Worm (Caenorhabditis elegans) whole organism, L1 larva: ENCODE measurements around the gene srd-30.

Experiments used
- C04F5.9 ChIP-seq: sonication (generic microtip); optimal IDR thresholded peaks from 2 replicates; lab custom pipeline; 2016; ENCODE audit warnings: missing genetic modification characterization, missing compliant biosample characterization
- C16A3.4 ChIP-seq: fragments of 150-350 bp; optimal IDR thresholded peaks from 2 replicates; lab custom pipeline; 2014; ENCODE audit warnings: missing biosample characterization, missing genetic modification characterization
- C34B4.2 ChIP-seq: sonication (generic microtip); optimal IDR thresholded peaks from 2 replicates; lab custom pipeline; 2017; ENCODE audit warnings: mild to moderate bottlenecking, missing genetic modification characterization, missing compliant biosample characterization
- alr-1 ChIP-seq: fragments of 200-800 bp; sonication (Bioruptor generic); optimal IDR thresholded peaks from 2 replicates; lab custom pipeline; 2018; ENCODE audit warnings: borderline replicate concordance, mild to moderate bottlenecking, missing genetic modification characterization, missing compliant biosample characterization
- aly-2 ChIP-seq: fragments of 150-350 bp; optimal IDR thresholded peaks from 2 replicates; lab custom pipeline; 2014; ENCODE audit warnings: missing biosample characterization, missing genetic modification characterization
- blmp-1 ChIP-seq: fragments of 150-350 bp; optimal IDR thresholded peaks from 2 replicates; lab custom pipeline; 2014; ENCODE audit warnings: missing biosample characterization, missing genetic modification characterization
- ceh-63 ChIP-seq: fragments of 200-800 bp; sonication (Bioruptor generic); optimal IDR thresholded peaks from 2 replicates; lab custom pipeline; 2018; ENCODE audit warnings: mild to moderate bottlenecking, missing genetic modification characterization, missing compliant biosample characterization
- ceh-8 ChIP-seq: fragments of 200-800 bp; sonication (Bioruptor generic); optimal IDR thresholded peaks from 2 replicates; lab custom pipeline; 2018; ENCODE audit warnings: mild to moderate bottlenecking, missing genetic modification characterization, moderate library complexity, missing compliant biosample characterization
- ceh-82 ChIP-seq, 3 experiments: fragments of 150-350 bp in 1 of 3; sonication (generic microtip) in 2 of 3; optimal IDR thresholded peaks; 2 replicates each; lab custom pipeline; 2014 to 2017; ENCODE audit warnings: missing biosample characterization in 3 of 3, missing genetic modification characterization in 3 of 3
- ceh-88 ChIP-seq: fragments of 200-800 bp; sonication (Bioruptor generic); IDR thresholded peaks from 2 replicates; pipeline ENCODE4 v1.3.6; 2022; ENCODE audit warnings: missing genetic modification characterization, missing compliant biosample characterization
- ceh-90 ChIP-seq: sonication (generic microtip); optimal IDR thresholded peaks from 2 replicates; lab custom pipeline; 2016; ENCODE audit warnings: missing genetic modification characterization, missing compliant biosample characterization
- ces-1 ChIP-seq: fragments of 150-350 bp; optimal IDR thresholded peaks from 2 replicates; lab custom pipeline; 2014; ENCODE audit warnings: missing biosample characterization, missing genetic modification reagents, missing genetic modification characterization
- dpl-1 ChIP-seq, 3 experiments: fragments of 150-350 bp in 2 of 3; sonication (generic microtip) in 1 of 3; optimal IDR thresholded peaks; 2 replicates each; lab custom pipeline; 2014 to 2017; ENCODE audit warnings: missing biosample characterization in 3 of 3, missing genetic modification characterization in 3 of 3, missing genetic modification reagents in 3 of 3
- efl-3 ChIP-seq: fragments of 200-800 bp; sonication (Bioruptor generic); optimal IDR thresholded peaks from 2 replicates; lab custom pipeline; 2018; ENCODE audit warnings: mild to moderate bottlenecking, missing genetic modification characterization, missing compliant biosample characterization
- egl-13 ChIP-seq: sonication (generic microtip); optimal IDR thresholded peaks from 2 replicates; lab custom pipeline; 2016; ENCODE audit warnings: missing genotype, missing genetic modification reagents, missing genetic modification characterization, missing compliant biosample characterization
- egl-27 ChIP-seq, 2 experiments: fragments of 150-350 bp in 1 of 2; sonication (generic microtip); optimal IDR thresholded peaks; 3 replicates each; lab custom pipeline; 2017 to 2018; ENCODE audit warnings: missing biosample characterization in 2 of 2, missing genetic modification characterization in 2 of 2, missing genetic modification reagents in 2 of 2
- elt-3 ChIP-seq, 6 experiments: fragments of 150-350 bp in 1 of 6; sonication (generic microtip); optimal IDR thresholded peaks; 2 replicates each; lab custom pipeline; 2017 to 2018; ENCODE audit warnings: missing biosample characterization in 6 of 6, missing genetic modification characterization in 6 of 6, inconsistent platforms in 1 of 6
- ets-5 ChIP-seq: fragments of 200-800 bp; sonication (Bioruptor generic); IDR thresholded peaks from 2 replicates; pipeline ENCODE4 v1.3.6; 2022; ENCODE audit warnings: missing genetic modification characterization, missing compliant biosample characterization
- fkh-10 ChIP-seq: sonication (generic microtip); optimal IDR thresholded peaks from 2 replicates; lab custom pipeline; 2017; ENCODE audit warnings: missing biosample characterization, missing genetic modification reagents, missing genetic modification characterization
- fkh-8 ChIP-seq: sonication (generic microtip); optimal IDR thresholded peaks from 2 replicates; lab custom pipeline; 2016; ENCODE audit warnings: mild to moderate bottlenecking, missing genetic modification characterization, missing compliant biosample characterization
- hlh-17 ChIP-seq: fragments of 200-800 bp; sonication (Bioruptor generic); optimal IDR thresholded peaks from 2 replicates; lab custom pipeline; 2018; ENCODE audit warnings: missing genetic modification characterization, mild to moderate bottlenecking, missing compliant biosample characterization, moderate library complexity, borderline replicate concordance
- hlh-4 ChIP-seq: sonication (generic microtip); optimal IDR thresholded peaks from 2 replicates; lab custom pipeline; 2016; ENCODE audit warnings: mild to moderate bottlenecking, missing genetic modification characterization, missing compliant biosample characterization
- hpl-2 ChIP-seq: fragments of 150-350 bp; optimal IDR thresholded peaks from 2 replicates; lab custom pipeline; 2014; ENCODE audit warnings: missing biosample characterization, missing genetic modification reagents, missing genetic modification characterization
- irx-1 ChIP-seq: sonication (generic microtip); optimal IDR thresholded peaks from 2 replicates; lab custom pipeline; 2016; ENCODE audit warnings: missing genetic modification characterization, missing compliant biosample characterization
- lin-13 ChIP-seq: fragments of 150-350 bp; optimal IDR thresholded peaks from 2 replicates; lab custom pipeline; 2014; ENCODE audit warnings: missing biosample characterization, missing genetic modification reagents, missing genetic modification characterization
- lir-3 ChIP-seq: sonication (generic microtip); optimal IDR thresholded peaks from 2 replicates; lab custom pipeline; 2016; ENCODE audit warnings: mild to moderate bottlenecking, missing genetic modification characterization, moderate library complexity, missing compliant biosample characterization; ENCODE audit not compliant: poor library complexity
- lsy-2 ChIP-seq, 2 experiments: fragments of 150-350 bp; optimal IDR thresholded peaks; 2 replicates each; lab custom pipeline; 2014; ENCODE audit warnings: missing biosample characterization in 2 of 2, missing genetic modification characterization in 2 of 2
- mab-9 ChIP-seq: fragments of 200-800 bp; sonication (Bioruptor generic); IDR thresholded peaks from 2 replicates; pipeline ENCODE4 v1.3.6; 2022; ENCODE audit warnings: missing genetic modification reagents, missing genetic modification characterization, missing compliant biosample characterization
- mdl-1 ChIP-seq, 2 experiments: fragments of 150-350 bp; optimal IDR thresholded peaks; 2 replicates each; lab custom pipeline; 2014 to 2017; ENCODE audit warnings: missing biosample characterization in 2 of 2, missing genetic modification characterization in 2 of 2, inconsistent platforms in 1 of 2
- mep-1 ChIP-seq: fragments of 150-350 bp; optimal IDR thresholded peaks from 2 replicates; lab custom pipeline; 2014; ENCODE audit warnings: missing biosample characterization, missing genetic modification characterization
- nhr-11 ChIP-seq: fragments of 150-350 bp; optimal IDR thresholded peaks from 2 replicates; lab custom pipeline; 2014; ENCODE audit warnings: missing biosample characterization, missing genetic modification characterization
- nhr-12 ChIP-seq: sonication (generic microtip); optimal IDR thresholded peaks from 2 replicates; lab custom pipeline; 2017; ENCODE audit warnings: missing biosample characterization, missing genetic modification characterization
- nhr-19 ChIP-seq: fragments of 200-800 bp; sonication (Bioruptor generic); conservative IDR thresholded peaks from 2 replicates; pipeline ENCODE4 v1.3.6; 2022; ENCODE audit warnings: missing genetic modification characterization, missing compliant biosample characterization
- nhr-20 ChIP-seq: sonication (generic microtip); optimal IDR thresholded peaks from 2 replicates; lab custom pipeline; 2016; ENCODE audit warnings: mild to moderate bottlenecking, missing genetic modification characterization, missing compliant biosample characterization
- nhr-28 ChIP-seq: fragments of 150-350 bp; optimal IDR thresholded peaks from 2 replicates; lab custom pipeline; 2014; ENCODE audit warnings: missing biosample characterization, missing genetic modification characterization
- nhr-77 ChIP-seq: fragments of 150-350 bp; optimal IDR thresholded peaks from 2 replicates; lab custom pipeline; 2014; ENCODE audit warnings: missing biosample characterization, missing genetic modification characterization
- nhr-84 ChIP-seq: sonication (generic microtip); optimal IDR thresholded peaks from 2 replicates; lab custom pipeline; 2017; ENCODE audit warnings: missing biosample characterization, missing genetic modification characterization
- nhr-85 ChIP-seq: sonication (generic microtip); peaks from one replicate; lab custom pipeline; 2016; ENCODE audit warnings: missing genetic modification characterization, inconsistent platforms, missing compliant biosample characterization
- nhr-90 ChIP-seq: sonication (generic microtip); optimal IDR thresholded peaks from 2 replicates; lab custom pipeline; 2016; ENCODE audit warnings: mild to moderate bottlenecking, missing genetic modification characterization, missing compliant biosample characterization; ENCODE audit not compliant: poor library complexity
- pag-3 ChIP-seq: sonication (generic microtip); optimal IDR thresholded peaks from 2 replicates; lab custom pipeline; 2017; ENCODE audit warnings: missing genetic modification characterization, mild to moderate bottlenecking, missing compliant biosample characterization, antibody characterized with exemption, borderline replicate concordance; ENCODE audit not compliant: insufficient read depth
- pqm-1 ChIP-seq: sonication (generic microtip); optimal IDR thresholded peaks from 3 replicates; lab custom pipeline; 2017; ENCODE audit warnings: missing biosample characterization, missing genetic modification characterization
- skn-1 ChIP-seq: fragments of 150-350 bp; optimal IDR thresholded peaks from 2 replicates; lab custom pipeline; 2014; ENCODE audit warnings: missing biosample characterization, missing genetic modification characterization
- snpc-4 ChIP-seq: fragments of 150-350 bp; optimal IDR thresholded peaks from 2 replicates; lab custom pipeline; 2014; ENCODE audit warnings: missing biosample characterization, missing genetic modification characterization
- snu-23 ChIP-seq: sonication (generic microtip); optimal IDR thresholded peaks from 2 replicates; lab custom pipeline; 2016; ENCODE audit warnings: missing genetic modification characterization, missing compliant biosample characterization
- sox-4 ChIP-seq: sonication (generic microtip); optimal IDR thresholded peaks from 2 replicates; lab custom pipeline; 2016; ENCODE audit warnings: missing genetic modification characterization, missing compliant biosample characterization
- tbx-2 ChIP-seq: sonication (generic microtip); optimal IDR thresholded peaks from 2 replicates; lab custom pipeline; 2016; ENCODE audit warnings: missing genetic modification characterization, missing compliant biosample characterization
- unc-130 ChIP-seq: fragments of 150-350 bp; optimal IDR thresholded peaks from 2 replicates; lab custom pipeline; 2017; ENCODE audit warnings: missing biosample characterization, missing genetic modification characterization, inconsistent platforms
- unc-30 ChIP-seq: sonication (generic microtip); optimal IDR thresholded peaks from 2 replicates; lab custom pipeline; 2017; ENCODE audit warnings: missing biosample characterization, missing genetic modification characterization
- unc-62 ChIP-seq: fragments of 150-350 bp; optimal IDR thresholded peaks from 2 replicates; lab custom pipeline; 2014; ENCODE audit warnings: missing biosample characterization, missing genetic modification reagents, missing genetic modification characterization
- unc-86 ChIP-seq: sonication (generic microtip); optimal IDR thresholded peaks from 2 replicates; lab custom pipeline; 2016; ENCODE audit warnings: missing genetic modification characterization, missing compliant biosample characterization
- unc-98 ChIP-seq: fragments of 200-800 bp; sonication (Bioruptor generic); IDR thresholded peaks from 2 replicates; pipeline ENCODE4 v1.3.6; 2022; ENCODE audit warnings: missing genetic modification characterization, missing compliant biosample characterization
- ztf-4 ChIP-seq: fragments of 150-350 bp; optimal IDR thresholded peaks from 2 replicates; lab custom pipeline; 2014; ENCODE audit warnings: missing biosample characterization, missing genetic modification characterization

The srd-30 gene

ce11 chrV:7580378-7580777 lies 49.2 kb upstream of the srd-30 start, which contains the start of gene ets-6 (continued):
- no peak for TF ChIP-seq hlh-17
- TF ChIP-seq, all 84 proteins: peak for 29

ce11 chrV:7587637-7588036 lies 42.0 kb upstream of the srd-30 start, which contains the start of the genes F19F10.11 and C50E3.5:
Gene F19F10.11, minus strand, starts transcription at chrV:7587704.
Gene C50E3.5, plus strand, starts transcription at chrV:7587996.
- TF ChIP-seq nhr-90 (tag; lab: Kevin White, UChicago) (peak; percentile 66), pqm-1 (no peak), unc-62 (GFP tag; lab: Kevin White, UChicago) (no peak), tbx-2 (tag; lab: Kevin White, UChicago) (peak; percentile 70), nhr-28 (no peak), fkh-10 (GFP tag; lab: Kevin White, UChicago) (no peak), lsy-2 (tag; optimal IDR thresholded peaks at IDR 0.05; lab: Kevin White, UChicago) (peak; percentile 71 to 74), egl-27 (tag; optimal IDR thresholded peaks at IDR 0.05; lab: Kevin White, UChicago) (no peak), unc-130 (tag; lab: Kevin White, UChicago) (no peak), hlh-4 (tag; lab: Kevin White, UChicago) (no peak), mep-1 (tag; lab: Kevin White, UChicago) (peak; percentile 82), mab-9 (GFP tag; lab: Robert Waterston, UW) (no peak), nhr-11 (no peak), nhr-20 (tag; lab: Kevin White, UChicago) (peak; percentile 69), irx-1 (tag; lab: Kevin White, UChicago) (peak; percentile 42), blmp-1 (peak; percentile 56), nhr-77 (no peak), nhr-85 (tag; lab: Kevin White, UChicago) (peak; percentile 74), egl-13 (no peak), lir-3 (no peak), ztf-4 (tag; lab: Kevin White, UChicago) (no peak), mdl-1 (tag; optimal IDR thresholded peaks at IDR 0.05; lab: Kevin White, UChicago) (peak in 1 of 2 experiments; percentile 32), ceh-88 (no peak), C04F5.9 (tag; lab: Kevin White, UChicago) (no peak), efl-3 (no peak), nhr-19 (peak; percentile 66), unc-98 (GFP tag; lab: Robert Waterston, UW) (no peak), sox-4 (tag; lab: Kevin White, UChicago) (no peak), ets-5 (GFP tag; lab: Robert Waterston, UW) (no peak), nhr-84 (no peak), unc-86 (tag; lab: Kevin White, UChicago) (peak; percentile 64), ceh-63 (GFP tag; lab: Kevin White, UChicago) (no peak), alr-1 (tag; lab: Kevin White, UChicago) (no peak), ceh-8 (GFP tag; lab: Kevin White, UChicago) (no peak), C16A3.4 (peak; percentile 67), ces-1 (GFP tag; lab: Kevin White, UChicago) (no peak), nhr-12 (tag; lab: Kevin White, UChicago) (no peak), ceh-90 (tag; lab: Kevin White, UChicago) (no peak), pag-3 (tag; lab: Kevin White, UChicago) (peak; percentile 22), snu-23 (peak; percentile 78), skn-1 (tag; lab: Kevin White, UChicago) (peak; percentile 48), dpl-1 (GFP tag; optimal IDR thresholded peaks at IDR 0.05; lab: Kevin White, UChicago) (peak; percentile 48 to 72 (median 66)), unc-30 (no peak), elt-3 (tag; optimal IDR thresholded peaks at IDR 0.05; lab: Kevin White, UChicago) (peak in 1 of 6 experiments; percentile 57), snpc-4 (tag; lab: Kevin White, UChicago) (peak; percentile 68), hpl-2 (GFP tag; lab: Kevin White, UChicago) (no peak), lin-13 (GFP tag; lab: Kevin White, UChicago) (peak; percentile 53), C34B4.2 (tag; lab: Kevin White, UChicago) (no peak), fkh-8 (tag; lab: Kevin White, UChicago) (no peak), aly-2 (no peak), ceh-82 (tag; optimal IDR thresholded peaks at IDR 0.05; lab: Kevin White, UChicago) (peak; percentile 21 to 60 (median 44))
